Fruit fly (Drosophila melanogaster): Measurements from ENCODE around the gene nAChRbeta1.

DNA sequence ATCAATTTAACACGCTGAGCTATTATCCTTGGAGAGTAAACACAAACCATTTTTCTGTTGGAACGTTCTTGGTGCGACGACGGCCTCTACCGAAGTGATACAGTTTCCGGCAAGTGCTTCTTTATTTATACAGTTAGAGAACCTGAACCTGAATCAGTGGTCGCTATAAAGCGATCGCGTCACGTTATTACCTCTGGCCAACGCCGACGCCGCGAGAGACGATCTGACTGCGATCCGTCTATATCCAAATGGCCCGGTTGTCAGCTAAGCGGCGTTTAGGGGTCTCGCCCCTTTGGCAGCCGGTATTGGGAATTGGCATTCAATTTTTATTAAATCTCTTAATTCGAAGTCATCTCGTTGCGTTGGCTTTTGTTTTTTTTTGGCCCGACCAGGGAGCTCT, 28.9 kb downstream of the nAChRbeta1 start, which contains the start of gene CG11345:
- TF ChIP-seq CG9139 (GFP tag; optimal IDR thresholded peaks at IDR 0.05) (no peak), CG3032 (tag; optimal IDR thresholded peaks at IDR 0.05) (no peak), CG4318 (GFP tag; optimal IDR thresholded peaks at IDR 0.05) (no peak), pdm3 (GFP tag; optimal IDR thresholded peaks at IDR 0.05) (no peak)

Data from whole organism, prepupa.